ENCODE assay signal across 1 fruit fly cellular context in genomic region chrX:10929613-10930012, dm6.
A peak's percentile ranks its signal among the peaks of the same experiment; 100 is the strongest.
TF ChIP-seq lines count a peak whose summit lies in the region.

No protein-coding gene starts in this region.

TF ChIP-seq in whole organism, embryonic, 481 proteins besides CTCF, POLR2A, EP300 and RAD21 (continued from another document):
- TF ChIP-seq ci (GFP tag; IDR thresholded peaks at IDR 0.05; lab: Robert Waterston, UW) (no peak), Bgb (GFP tag; IDR thresholded peaks at IDR 0.05; lab: Robert Waterston, UW; ENCODE audit: partially characterized antibody) (peak; percentile 61), Sin3A (optimal IDR thresholded peaks at IDR 0.05; lab: Kevin White, UChicago) (no peak), CG34224 (GFP tag; IDR thresholded peaks at IDR 0.05; lab: Robert Waterston, UW; ENCODE audit: partially characterized antibody) (peak; percentile 77), sd (tag; optimal IDR thresholded peaks at IDR 0.05; lab: Kevin White, UChicago) (peak; percentile 45), CG13287 (GFP tag; IDR thresholded peaks at IDR 0.05; lab: Robert Waterston, UW; ENCODE audit: partially characterized antibody) (peak; percentile 80), Dp (GFP tag; optimal IDR thresholded peaks at IDR 0.05; lab: Kevin White, UChicago) (peak; percentile 61), Trl (optimal IDR thresholded peaks at IDR 0.05; lab: Kevin White, UChicago) (peak in 1 of 2 experiments; percentile 4), Trl (GFP tag; optimal IDR thresholded peaks at IDR 0.05; lab: Kevin White, UChicago) (no peak), bbx (GFP tag; IDR thresholded peaks at IDR 0.05; lab: Robert Waterston, UW; ENCODE audit: partially characterized antibody) (peak; percentile 61; the same call in 1 of the 2 replicates), hbn (GFP tag; IDR thresholded peaks at IDR 0.05; lab: Robert Waterston, UW; ENCODE audit: partially characterized antibody) (peak; percentile 61), E2f2 (GFP tag; IDR thresholded peaks at IDR 0.05; lab: Robert Waterston, UW) (peak; percentile 76), CG7745 (tag; optimal IDR thresholded peaks at IDR 0.05; lab: Kevin White, UChicago) (no peak)
